Fruit fly (Drosophila melanogaster): ENCODE data around the gene CG7573.

The CG7573 gene

DNA sequence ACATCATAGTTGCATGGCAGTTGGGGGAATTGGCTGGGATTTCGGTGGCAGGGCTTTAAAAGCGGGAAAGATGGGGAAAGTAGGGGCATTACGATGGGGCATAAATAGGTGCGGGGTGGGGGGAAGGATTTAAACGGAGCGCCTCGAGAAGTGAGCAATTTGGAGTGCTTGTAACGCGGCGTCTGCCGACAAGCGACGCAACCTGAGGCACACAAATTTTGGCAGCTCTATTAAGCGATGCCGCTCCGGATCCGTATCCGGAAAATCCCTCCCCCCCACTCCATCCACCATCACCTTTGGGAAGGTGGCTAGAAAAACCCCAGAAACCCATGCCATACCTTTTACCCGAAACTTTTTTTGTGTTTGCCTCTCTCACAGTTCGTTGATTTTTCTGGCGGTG lies 48.0 kb downstream of the CG7573 start (continued):
- 0 out of 3 replicates have a peak, but pooled peaks have one; percentile 12 for TF ChIP-seq otp (GFP tag; IDR thresholded peaks at IDR 0.05)

Data from whole organism, embryonic.